Fruit fly (Drosophila melanogaster): Measurements from ENCODE around the gene dop.
A peak's percentile ranks its signal among the peaks of the same experiment; 100 is the strongest.

Gene dop

DNA sequence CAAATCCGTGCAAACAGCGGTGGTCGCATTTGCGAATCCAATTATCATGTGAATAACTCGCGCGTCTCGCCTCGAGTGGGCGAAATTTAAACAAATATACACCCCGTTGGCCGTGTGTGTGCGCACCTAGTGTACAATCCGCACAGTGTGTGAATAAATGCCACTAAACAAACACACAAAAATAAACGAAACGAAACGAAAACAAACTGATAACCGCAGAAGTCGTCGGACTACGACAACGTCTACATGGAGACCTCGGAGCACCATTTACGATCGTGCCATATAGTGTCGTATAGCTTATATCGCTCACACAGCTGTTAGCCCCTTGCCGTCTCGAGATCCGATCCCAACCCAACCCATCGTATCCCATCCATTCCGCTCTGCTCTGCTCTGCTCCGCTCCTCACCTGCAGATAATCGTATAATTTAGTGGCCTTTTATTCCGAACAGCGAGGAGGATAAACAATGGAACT is 707 bp downstream of the dop start (continued):
- TF ChIP-seq Vsx1 (GFP tag; optimal IDR thresholded peaks at IDR 0.05): no peak
- TF ChIP-seq CG15011 (GFP tag; optimal IDR thresholded peaks at IDR 0.05): peak; percentile 74
- peak; percentile 42 for TF ChIP-seq CG8359 (GFP tag; optimal IDR thresholded peaks at IDR 0.05; ENCODE audit: borderline replicate concordance)
- TF ChIP-seq sd (tag; optimal IDR thresholded peaks at IDR 0.05): peak; percentile 79
- TF ChIP-seq PHDP (tag; optimal IDR thresholded peaks at IDR 0.05): peak; percentile 75
- TF ChIP-seq CG10462 (GFP tag; optimal IDR thresholded peaks at IDR 0.05): no peak
- TF ChIP-seq CG7928 (GFP tag; optimal IDR thresholded peaks at IDR 0.05): peak; percentile 57
- peak; percentile 80 for TF ChIP-seq CG10209 (GFP tag; optimal IDR thresholded peaks at IDR 0.05)
- peak; percentile 44 for TF ChIP-seq CG10979 (tag; optimal IDR thresholded peaks at IDR 0.05)
- no peak for TF ChIP-seq nau (GFP tag; optimal IDR thresholded peaks at IDR 0.05)
- TF ChIP-seq Xbp1 (GFP tag; optimal IDR thresholded peaks at IDR 0.05): peak; percentile 8
- peak; percentile 25 for TF ChIP-seq CG12236 (GFP tag; optimal IDR thresholded peaks at IDR 0.05)
- TF ChIP-seq CG1603 (tag; optimal IDR thresholded peaks at IDR 0.05): peak; percentile 39
- TF ChIP-seq lola (GFP tag; optimal IDR thresholded peaks at IDR 0.05): peak in 1 of 3 experiments; percentile 59
- peak; percentile 75 for TF ChIP-seq Mes4 (GFP tag; optimal IDR thresholded peaks at IDR 0.05)
- peak; percentile 51 for TF ChIP-seq CG12744 (GFP tag; optimal IDR thresholded peaks at IDR 0.05)
- TF ChIP-seq CG6175 (GFP tag; IDR thresholded peaks at IDR 0.05): peak; percentile 54; the same call in 1 of the 3 replicates
- TF ChIP-seq MESR4 (GFP tag; optimal IDR thresholded peaks at IDR 0.05): no peak
- TF ChIP-seq toy (GFP tag; IDR thresholded peaks at IDR 0.05): no peak
- TF ChIP-seq esg (GFP tag; conservative IDR thresholded peaks at IDR 0.05): no peak
- no peak for TF ChIP-seq Ets97D (GFP tag; optimal IDR thresholded peaks at IDR 0.05)
- no peak for TF ChIP-seq CoRest (tag; optimal IDR thresholded peaks at IDR 0.05)
- peak; percentile 89 for TF ChIP-seq ci (GFP tag; IDR thresholded peaks at IDR 0.05)
- no peak for TF ChIP-seq CG7372 (GFP tag; IDR thresholded peaks at IDR 0.05)
- TF ChIP-seq NK7.1 (GFP tag; optimal IDR thresholded peaks at IDR 0.05): peak; percentile 31
- peak; percentile 31; the same call in 1 of the 2 replicates for TF ChIP-seq Adf1 (GFP tag; IDR thresholded peaks at IDR 0.05)
- no peak for TF ChIP-seq knrl (GFP tag; IDR thresholded peaks at IDR 0.05; ENCODE audit: partially characterized antibody)
- peak; percentile 88 for TF ChIP-seq ATbp (GFP tag; optimal IDR thresholded peaks at IDR 0.05)
- peak; percentile 30; the same call in 1 of the 2 replicates for TF ChIP-seq MBD-R2 (GFP tag; IDR thresholded peaks at IDR 0.05)
- peak; percentile 92 for TF ChIP-seq CG13296 (GFP tag; optimal IDR thresholded peaks at IDR 0.05)
- TF ChIP-seq chinmo (GFP tag; IDR thresholded peaks at IDR 0.05; ENCODE audit: partially characterized antibody): 0 out of 4 replicates have a peak, but pooled peaks have one; percentile 44
- TF ChIP-seq dysf (GFP tag; IDR thresholded peaks at IDR 0.05): peak; percentile 47; the same call in 2 of the 3 replicates
- peak; percentile 69 for TF ChIP-seq vvl (GFP tag; IDR thresholded peaks at IDR 0.05)
- TF ChIP-seq emc (GFP tag; optimal IDR thresholded peaks at IDR 0.05): no peak
- TF ChIP-seq chm (GFP tag; IDR thresholded peaks at IDR 0.05): peak; percentile 73
- TF ChIP-seq ab (GFP tag; optimal IDR thresholded peaks at IDR 0.05): peak; percentile 8
- no peak for TF ChIP-seq Hr39 (optimal IDR thresholded peaks at IDR 0.05)
- TF ChIP-seq CG18619 (GFP tag; optimal IDR thresholded peaks at IDR 0.05): peak; percentile 53
- peak; percentile 88 for TF ChIP-seq CG7987 (GFP tag; optimal IDR thresholded peaks at IDR 0.05)
- no peak for TF ChIP-seq hth (optimal IDR thresholded peaks at IDR 0.05)
- no peak for TF ChIP-seq CG4820 (GFP tag; optimal IDR thresholded peaks at IDR 0.05)
- no peak for TF ChIP-seq gfzf (GFP tag; optimal IDR thresholded peaks at IDR 0.05)
- TF ChIP-seq eyg (GFP tag; optimal IDR thresholded peaks at IDR 0.05): peak; percentile 58
- TF ChIP-seq gt (GFP tag; IDR thresholded peaks at IDR 0.05): no peak
- peak; percentile 75; the same call in 1 of the 2 replicates for TF ChIP-seq CG14014 (GFP tag; IDR thresholded peaks at IDR 0.05)
- no peak for TF ChIP-seq sens-2 (GFP tag; IDR thresholded peaks at IDR 0.05)
- TF ChIP-seq Aef1 (GFP tag; IDR thresholded peaks at IDR 0.05): no peak
- TF ChIP-seq Doc3 (GFP tag; IDR thresholded peaks at IDR 0.05; ENCODE audit: partially characterized antibody): no peak
- TF ChIP-seq Gug (GFP tag; IDR thresholded peaks at IDR 0.05): no peak
- no peak; the same call in 1 of the 2 replicates for TF ChIP-seq CG4360 (GFP tag; IDR thresholded peaks at IDR 0.05)
- peak; percentile 2 for TF ChIP-seq disco-r (GFP tag; optimal IDR thresholded peaks at IDR 0.05)

Measured in whole organism, embryonic.